Worm (Caenorhabditis elegans): ENCODE results near the gene F10E7.5.
A peak's percentile ranks its signal among the peaks of the same experiment; 100 is the strongest.

The F10E7.5 gene

DNA sequence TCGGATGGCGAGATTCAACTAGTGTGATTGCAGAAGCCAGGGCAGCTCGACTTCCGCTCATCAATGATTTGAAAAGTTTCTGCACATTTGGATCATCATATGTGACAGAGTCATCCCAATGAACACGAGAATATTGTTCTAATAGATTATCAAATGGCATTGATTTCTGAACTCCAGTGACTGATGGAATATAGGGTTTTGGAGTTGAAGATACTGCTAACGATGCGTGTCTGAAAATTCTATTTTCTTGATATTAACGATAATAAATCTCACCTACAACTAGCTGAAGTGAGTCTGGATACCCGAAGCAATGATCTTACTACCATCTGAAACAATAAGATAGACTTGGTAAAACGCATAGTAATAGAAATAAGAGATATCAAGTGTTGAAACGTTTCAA is 10.9 kb upstream of the F10E7.5 start, which contains the start of gene mmaa-1:
Gene mmaa-1 (minus strand): TSS at position 328 of the 400 bp plus-strand sequence.
- TF ChIP-seq hnd-1 (tag; optimal IDR thresholded peaks at IDR 0.05) (no peak), scrt-1 (GFP tag; IDR thresholded peaks at IDR 0.05) (no peak), pes-1 (GFP tag; IDR thresholded peaks at IDR 0.05) (no peak), aly-1 (tag; optimal IDR thresholded peaks at IDR 0.05) (no peak), B0310.2 (tag; optimal IDR thresholded peaks at IDR 0.05) (no peak), hmbx-1 (tag; optimal IDR thresholded peaks at IDR 0.05) (no peak), sea-1 (GFP tag; conservative IDR thresholded peaks at IDR 0.05) (no peak), ceh-13 (GFP tag; optimal IDR thresholded peaks at IDR 0.05) (no peak), F13C5.2 (tag; optimal IDR thresholded peaks at IDR 0.05) (no peak), ama-1 (optimal IDR thresholded peaks at IDR 0.05) (no peak)

DNA sequence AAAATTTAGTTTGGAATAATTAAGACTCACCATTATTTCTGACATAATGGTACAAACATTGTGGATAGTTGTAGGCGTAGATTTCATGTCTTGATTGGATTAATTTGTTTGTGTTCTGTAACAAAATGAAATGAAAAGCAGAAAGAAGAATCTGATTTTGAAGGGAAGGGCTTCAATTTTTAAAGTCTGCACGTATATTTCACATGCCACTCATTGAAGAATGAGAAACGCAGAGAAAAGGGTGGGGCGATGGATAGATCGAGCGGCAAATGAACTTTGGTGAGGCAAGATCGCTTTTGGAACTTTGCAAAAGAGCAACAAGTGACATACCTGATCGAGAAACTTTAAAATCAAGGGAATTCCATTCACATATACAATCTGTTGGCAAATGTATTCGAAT is 9.5 kb upstream of the F10E7.5 start:
- TF ChIP-seq tbx-37 (GFP tag; conservative IDR thresholded peaks at IDR 0.05) (no peak), tbx-11 (GFP tag; IDR thresholded peaks at IDR 0.05) (no peak), tra-4 (tag; optimal IDR thresholded peaks at IDR 0.05) (no peak)

DNA sequence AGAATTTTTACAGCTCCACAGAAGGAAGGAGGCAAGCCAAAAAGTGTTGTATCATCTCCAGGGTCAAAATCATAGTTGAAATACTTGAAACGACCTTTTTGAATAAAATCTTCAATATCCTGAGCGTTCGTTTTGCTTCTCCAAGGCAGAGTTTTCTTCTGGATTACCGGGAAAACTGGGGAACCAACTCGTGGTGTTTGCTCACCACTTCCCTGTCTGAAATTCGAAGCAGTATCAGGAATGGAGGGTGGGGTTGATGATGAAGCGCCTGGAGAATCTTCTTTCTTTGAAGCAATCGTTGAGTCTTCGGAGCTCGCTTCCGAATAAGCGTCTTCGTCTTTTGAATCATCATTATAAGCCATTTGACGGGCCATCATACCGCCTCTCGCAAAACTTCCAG is 8.7 kb upstream of the F10E7.5 start:
- TF ChIP-seq sea-1 (GFP tag; conservative IDR thresholded peaks at IDR 0.05) (no peak), hnd-1 (tag; optimal IDR thresholded peaks at IDR 0.05) (no peak), flt-1 (GFP tag; IDR thresholded peaks at IDR 0.05) (no peak), B0310.2 (tag; optimal IDR thresholded peaks at IDR 0.05) (no peak), hmg-4 (GFP tag; optimal IDR thresholded peaks at IDR 0.05) (no peak), ets-7 (tag; optimal IDR thresholded peaks at IDR 0.05) (no peak), hmbx-1 (tag; optimal IDR thresholded peaks at IDR 0.05) (no peak), tra-4 (tag; optimal IDR thresholded peaks at IDR 0.05) (no peak), ama-1 (optimal IDR thresholded peaks at IDR 0.05) (no peak), tbx-11 (GFP tag; IDR thresholded peaks at IDR 0.05) (no peak), pes-1 (GFP tag; IDR thresholded peaks at IDR 0.05) (no peak), F13C5.2 (tag; optimal IDR thresholded peaks at IDR 0.05) (no peak), scrt-1 (GFP tag; IDR thresholded peaks at IDR 0.05) (no peak), ceh-36 (tag; optimal IDR thresholded peaks at IDR 0.05) (no peak), aly-1 (tag; optimal IDR thresholded peaks at IDR 0.05) (no peak), ceh-13 (GFP tag; optimal IDR thresholded peaks at IDR 0.05) (no peak), tbx-37 (GFP tag; conservative IDR thresholded peaks at IDR 0.05) (no peak)

DNA sequence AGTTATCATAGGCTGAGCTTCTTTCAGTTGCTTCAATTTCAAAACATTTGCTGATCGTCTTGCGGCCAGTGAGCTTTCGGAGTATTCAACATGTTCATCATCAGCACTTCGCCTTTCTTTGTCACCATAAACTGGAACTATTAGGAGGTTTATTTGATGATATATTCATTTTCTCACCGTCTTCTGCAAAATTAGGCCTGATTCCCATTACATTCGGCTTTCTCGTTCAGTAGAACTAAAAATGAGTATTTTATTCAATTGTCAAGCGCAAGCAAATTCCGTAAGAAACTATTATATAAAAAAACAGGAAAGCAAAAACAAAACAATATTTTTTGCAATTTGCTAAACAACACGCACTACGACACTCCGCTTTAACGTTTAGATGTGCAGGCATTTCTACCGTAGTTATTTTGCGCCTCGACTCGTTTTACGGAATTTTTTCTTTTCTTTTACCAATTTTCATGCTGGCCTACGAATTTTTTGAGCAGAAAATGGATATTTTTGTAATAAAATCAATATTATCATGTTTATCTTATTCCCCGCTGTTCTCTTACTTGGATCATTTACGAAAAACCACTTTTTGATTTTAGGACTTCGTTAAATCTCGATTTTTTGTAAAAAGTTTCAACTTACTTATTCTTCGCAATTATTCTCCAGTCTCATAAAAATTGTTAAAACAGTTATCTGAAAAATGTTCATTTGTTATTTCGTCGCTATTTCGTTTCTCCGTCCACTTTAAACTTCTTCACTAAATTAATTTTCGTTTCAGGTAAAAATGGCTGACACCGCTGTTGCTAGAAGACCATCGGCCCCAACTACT is 6.8 kb upstream of the F10E7.5 start, which contains the start of the genes farl-11 and rpl-33:
Gene farl-11 (minus strand): TSS at position 242 of the 820 bp plus-strand sequence.
Gene rpl-33 (plus strand): TSS at position 770 of the 820 bp plus-strand sequence.
- no peak for TF ChIP-seq ceh-13 (GFP tag; optimal IDR thresholded peaks at IDR 0.05)
- no peak for TF ChIP-seq tra-4 (tag; optimal IDR thresholded peaks at IDR 0.05)
- TF ChIP-seq tbx-37 (GFP tag; conservative IDR thresholded peaks at IDR 0.05): no peak
- peak; percentile 51 for TF ChIP-seq F13C5.2 (tag; optimal IDR thresholded peaks at IDR 0.05)
- TF ChIP-seq hnd-1 (tag; optimal IDR thresholded peaks at IDR 0.05): no peak
- TF ChIP-seq ceh-36 (tag; optimal IDR thresholded peaks at IDR 0.05): no peak
- no peak for TF ChIP-seq hmbx-1 (tag; optimal IDR thresholded peaks at IDR 0.05)
- no peak for TF ChIP-seq tbx-11 (GFP tag; IDR thresholded peaks at IDR 0.05)
- 0 out of 2 replicates have a peak, but pooled peaks have one; percentile 27 for TF ChIP-seq flt-1 (GFP tag; IDR thresholded peaks at IDR 0.05)
- no peak for TF ChIP-seq sea-1 (GFP tag; conservative IDR thresholded peaks at IDR 0.05)
- TF ChIP-seq B0310.2 (tag; optimal IDR thresholded peaks at IDR 0.05): no peak

DNA sequence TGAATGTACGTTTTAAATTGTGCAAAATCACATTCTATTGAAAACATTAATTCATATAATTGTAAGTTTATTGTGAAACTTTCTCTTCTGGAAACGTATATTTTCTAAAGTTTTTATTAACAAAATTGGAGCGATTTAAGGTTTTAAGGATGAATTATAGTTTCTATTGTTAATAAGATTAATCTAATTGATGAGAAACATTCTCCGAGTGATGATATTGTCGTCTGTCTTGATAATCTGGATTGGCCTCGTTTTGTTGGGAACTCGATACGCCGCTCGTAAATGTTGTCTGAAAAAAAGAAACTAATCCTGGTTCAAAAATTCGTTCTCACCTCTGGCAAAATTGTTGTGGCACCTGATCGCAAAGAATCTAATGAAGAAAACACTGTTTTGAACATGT is 5.5 kb upstream of the F10E7.5 start:
- no peak for TF ChIP-seq ceh-36 (tag; optimal IDR thresholded peaks at IDR 0.05)
- no peak for TF ChIP-seq ceh-13 (GFP tag; optimal IDR thresholded peaks at IDR 0.05)
- no peak for TF ChIP-seq pes-1 (GFP tag; IDR thresholded peaks at IDR 0.05)
- no peak for TF ChIP-seq flt-1 (GFP tag; IDR thresholded peaks at IDR 0.05)
- no peak for TF ChIP-seq tra-4 (tag; optimal IDR thresholded peaks at IDR 0.05)
- no peak for TF ChIP-seq hmg-4 (GFP tag; optimal IDR thresholded peaks at IDR 0.05)
- no peak for TF ChIP-seq tbx-37 (GFP tag; conservative IDR thresholded peaks at IDR 0.05)
- no peak for TF ChIP-seq ets-7 (tag; optimal IDR thresholded peaks at IDR 0.05)
- no peak for TF ChIP-seq B0310.2 (tag; optimal IDR thresholded peaks at IDR 0.05)
- TF ChIP-seq sea-1 (GFP tag; conservative IDR thresholded peaks at IDR 0.05): no peak
- TF ChIP-seq aly-1 (tag; optimal IDR thresholded peaks at IDR 0.05): no peak
- TF ChIP-seq hmbx-1 (tag; optimal IDR thresholded peaks at IDR 0.05): no peak
- TF ChIP-seq F13C5.2 (tag; optimal IDR thresholded peaks at IDR 0.05): no peak
- no peak for TF ChIP-seq ama-1 (optimal IDR thresholded peaks at IDR 0.05)
- no peak for TF ChIP-seq scrt-1 (GFP tag; IDR thresholded peaks at IDR 0.05)
- no peak for TF ChIP-seq tbx-11 (GFP tag; IDR thresholded peaks at IDR 0.05)

DNA sequence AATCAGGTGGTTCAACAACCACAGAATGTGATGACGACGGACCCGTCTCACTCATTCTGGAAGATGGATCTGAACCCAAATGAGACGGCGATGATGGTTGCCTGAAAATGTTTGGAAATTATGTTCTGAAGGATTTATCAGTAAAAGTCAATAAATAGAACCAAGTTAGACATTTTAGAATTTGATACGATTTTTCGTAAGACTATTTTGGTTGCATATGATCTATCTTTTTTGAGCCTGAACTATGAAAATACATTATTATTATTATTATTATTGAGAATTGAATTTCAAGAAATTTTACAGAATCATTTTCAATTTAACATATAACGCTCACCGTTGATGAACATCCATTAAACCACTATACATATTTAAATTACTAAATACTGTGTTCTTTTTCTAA is 1.8 kb upstream of the F10E7.5 start, which contains the start of gene F10E7.9:
Gene F10E7.9 (minus strand): TSS at position 101 of the 400 bp plus-strand sequence.
- TF ChIP-seq tbx-37 (GFP tag; conservative IDR thresholded peaks at IDR 0.05) (no peak), F13C5.2 (tag; optimal IDR thresholded peaks at IDR 0.05) (no peak), flt-1 (GFP tag; IDR thresholded peaks at IDR 0.05) (no peak), B0310.2 (tag; optimal IDR thresholded peaks at IDR 0.05) (no peak), hmbx-1 (tag; optimal IDR thresholded peaks at IDR 0.05) (no peak), hmg-4 (GFP tag; optimal IDR thresholded peaks at IDR 0.05) (no peak), ama-1 (optimal IDR thresholded peaks at IDR 0.05) (no peak), ets-7 (tag; optimal IDR thresholded peaks at IDR 0.05) (no peak), tbx-11 (GFP tag; IDR thresholded peaks at IDR 0.05) (no peak), sea-1 (GFP tag; conservative IDR thresholded peaks at IDR 0.05) (no peak), ceh-13 (GFP tag; optimal IDR thresholded peaks at IDR 0.05) (no peak), tra-4 (tag; optimal IDR thresholded peaks at IDR 0.05) (no peak), scrt-1 (GFP tag; IDR thresholded peaks at IDR 0.05) (no peak), aly-1 (tag; optimal IDR thresholded peaks at IDR 0.05) (no peak)

DNA sequence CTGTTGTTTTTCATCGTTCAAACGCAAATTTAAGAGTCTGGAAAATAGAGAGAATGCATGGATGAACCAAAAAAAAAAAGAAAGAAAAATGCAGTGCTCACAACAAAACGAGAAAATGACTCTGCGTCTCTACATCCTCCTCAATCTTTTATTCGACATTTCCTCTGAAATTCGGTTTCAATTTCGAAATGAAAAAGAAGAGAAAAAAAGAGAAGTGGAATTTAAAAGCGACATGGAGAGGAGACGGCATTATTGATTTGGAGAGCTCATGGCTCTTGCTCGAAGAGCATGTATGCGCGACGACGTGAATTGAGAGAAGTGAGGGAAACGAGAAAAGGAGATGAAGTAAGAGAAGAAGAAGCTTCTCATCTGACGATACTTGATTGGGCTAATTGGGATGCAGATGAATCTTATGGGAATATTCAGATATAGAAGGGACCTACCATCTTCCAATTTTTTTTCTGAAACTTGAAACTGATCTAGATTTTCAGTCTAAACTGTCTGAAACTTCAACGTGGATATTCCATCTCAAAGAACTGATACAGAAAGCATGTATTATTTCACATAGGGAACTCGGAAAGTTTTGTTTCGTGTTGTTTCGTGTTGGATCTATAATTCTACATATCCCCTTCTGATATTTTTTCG is 644 bp upstream of the F10E7.5 start:
- TF ChIP-seq sea-1 (GFP tag; conservative IDR thresholded peaks at IDR 0.05) (no peak), tbx-11 (GFP tag; IDR thresholded peaks at IDR 0.05) (no peak), aly-1 (tag; optimal IDR thresholded peaks at IDR 0.05) (no peak), scrt-1 (GFP tag; IDR thresholded peaks at IDR 0.05) (no peak), hnd-1 (tag; optimal IDR thresholded peaks at IDR 0.05) (no peak), ceh-13 (GFP tag; optimal IDR thresholded peaks at IDR 0.05) (no peak), hmbx-1 (tag; optimal IDR thresholded peaks at IDR 0.05) (no peak), tbx-37 (GFP tag; conservative IDR thresholded peaks at IDR 0.05) (no peak), hmg-4 (GFP tag; optimal IDR thresholded peaks at IDR 0.05) (no peak), ets-7 (tag; optimal IDR thresholded peaks at IDR 0.05) (no peak), pes-1 (GFP tag; IDR thresholded peaks at IDR 0.05) (no peak), B0310.2 (tag; optimal IDR thresholded peaks at IDR 0.05) (no peak), tra-4 (tag; optimal IDR thresholded peaks at IDR 0.05) (no peak), ceh-36 (tag; optimal IDR thresholded peaks at IDR 0.05) (no peak), flt-1 (GFP tag; IDR thresholded peaks at IDR 0.05) (no peak), ama-1 (optimal IDR thresholded peaks at IDR 0.05) (no peak), F13C5.2 (tag; optimal IDR thresholded peaks at IDR 0.05) (no peak)

Measured in whole organism, early embryonic.